Worm (Caenorhabditis elegans) whole organism, L1 larva: ENCODE results near the gene F31D4.2.

Experiments used
- aha-1 ChIP-seq: fragments of 150-350 bp; optimal IDR thresholded peaks from 2 replicates; lab custom pipeline; 2014; ENCODE audit warnings: missing biosample characterization, missing genetic modification characterization
- ces-1 ChIP-seq: fragments of 150-350 bp; optimal IDR thresholded peaks from 2 replicates; lab custom pipeline; 2014; ENCODE audit warnings: missing biosample characterization, missing genetic modification reagents, missing genetic modification characterization
- grh-1 ChIP-seq: fragments of 200-800 bp; sonication (Bioruptor generic); IDR thresholded peaks from 2 replicates; pipeline ENCODE4 v1.3.6; 2022; ENCODE audit warnings: missing genetic modification reagents, missing genetic modification characterization, missing compliant biosample characterization
- hpl-2 ChIP-seq: fragments of 150-350 bp; optimal IDR thresholded peaks from 2 replicates; lab custom pipeline; 2014; ENCODE audit warnings: missing biosample characterization, missing genetic modification reagents, missing genetic modification characterization
- irx-1 ChIP-seq: sonication (generic microtip); optimal IDR thresholded peaks from 2 replicates; lab custom pipeline; 2016; ENCODE audit warnings: missing genetic modification characterization, missing compliant biosample characterization
- lin-35 ChIP-seq, 2 experiments: fragments of 150-350 bp; optimal IDR thresholded peaks; 2 replicates each; lab custom pipeline; 2014; ENCODE audit warnings: missing biosample characterization in 2 of 2, missing genetic modification characterization in 2 of 2, missing genetic modification reagents in 2 of 2
- lin-39 ChIP-seq: fragments of 150-350 bp; optimal IDR thresholded peaks from 2 replicates; lab custom pipeline; 2014; ENCODE audit warnings: missing biosample characterization, missing genetic modification reagents, missing genetic modification characterization
- nhr-12 ChIP-seq: sonication (generic microtip); optimal IDR thresholded peaks from 2 replicates; lab custom pipeline; 2017; ENCODE audit warnings: missing biosample characterization, missing genetic modification characterization
- nhr-237 ChIP-seq: fragments of 150-350 bp; optimal IDR thresholded peaks from 2 replicates; lab custom pipeline; 2014; ENCODE audit warnings: missing biosample characterization, missing genetic modification characterization
- skn-1 ChIP-seq: fragments of 150-350 bp; optimal IDR thresholded peaks from 2 replicates; lab custom pipeline; 2014; ENCODE audit warnings: missing biosample characterization, missing genetic modification characterization
- snpc-4 ChIP-seq: fragments of 150-350 bp; optimal IDR thresholded peaks from 2 replicates; lab custom pipeline; 2014; ENCODE audit warnings: missing biosample characterization, missing genetic modification characterization
- swsn-7 ChIP-seq: sonication (generic microtip); optimal IDR thresholded peaks from 2 replicates; lab custom pipeline; 2016; ENCODE audit warnings: missing genetic modification characterization, missing compliant biosample characterization
- zag-1 ChIP-seq: fragments of 150-350 bp; optimal IDR thresholded peaks from 2 replicates; lab custom pipeline; 2014; ENCODE audit warnings: missing biosample characterization, missing genetic modification characterization
- ztf-11 ChIP-seq, 2 experiments: sonication (generic microtip); optimal IDR thresholded peaks; 2 replicates each; lab custom pipeline; 2016 to 2017; ENCODE audit warnings: missing genetic modification characterization in 2 of 2, missing biosample characterization in 1 of 2, missing compliant biosample characterization in 1 of 2

ce11 chrV:20875324-20875723, 30.0 kb upstream of the F31D4.2 start:
- no peak for TF ChIP-seq swsn-7 (tag; lab: Kevin White, UChicago)
- no peak for TF ChIP-seq aha-1 (tag; lab: Kevin White, UChicago)
- no peak for TF ChIP-seq ztf-11 (tag; optimal IDR thresholded peaks at IDR 0.05; lab: Kevin White, UChicago)
- no peak for TF ChIP-seq nhr-12 (tag; lab: Kevin White, UChicago)
- TF ChIP-seq grh-1 (GFP tag; lab: Robert Waterston, UW) = no peak
- no peak for TF ChIP-seq snpc-4
- no peak for TF ChIP-seq skn-1 (tag; lab: Kevin White, UChicago)
- no peak for TF ChIP-seq irx-1
- TF ChIP-seq ces-1 (GFP tag; lab: Kevin White, UChicago) = no peak
- TF ChIP-seq zag-1 (tag; lab: Kevin White, UChicago) = no peak
- TF ChIP-seq nhr-237 (tag; lab: Kevin White, UChicago) = no peak
- no peak for TF ChIP-seq lin-35 (GFP tag; optimal IDR thresholded peaks at IDR 0.05; lab: Kevin White, UChicago)
- TF ChIP-seq hpl-2 (GFP tag; lab: Kevin White, UChicago) = no peak
- TF ChIP-seq lin-39 (tag; lab: Kevin White, UChicago) = no peak
